Worm (Caenorhabditis elegans): ENCODE data around the gene rpl-11.1.

The rpl-11.1 gene

DNA sequence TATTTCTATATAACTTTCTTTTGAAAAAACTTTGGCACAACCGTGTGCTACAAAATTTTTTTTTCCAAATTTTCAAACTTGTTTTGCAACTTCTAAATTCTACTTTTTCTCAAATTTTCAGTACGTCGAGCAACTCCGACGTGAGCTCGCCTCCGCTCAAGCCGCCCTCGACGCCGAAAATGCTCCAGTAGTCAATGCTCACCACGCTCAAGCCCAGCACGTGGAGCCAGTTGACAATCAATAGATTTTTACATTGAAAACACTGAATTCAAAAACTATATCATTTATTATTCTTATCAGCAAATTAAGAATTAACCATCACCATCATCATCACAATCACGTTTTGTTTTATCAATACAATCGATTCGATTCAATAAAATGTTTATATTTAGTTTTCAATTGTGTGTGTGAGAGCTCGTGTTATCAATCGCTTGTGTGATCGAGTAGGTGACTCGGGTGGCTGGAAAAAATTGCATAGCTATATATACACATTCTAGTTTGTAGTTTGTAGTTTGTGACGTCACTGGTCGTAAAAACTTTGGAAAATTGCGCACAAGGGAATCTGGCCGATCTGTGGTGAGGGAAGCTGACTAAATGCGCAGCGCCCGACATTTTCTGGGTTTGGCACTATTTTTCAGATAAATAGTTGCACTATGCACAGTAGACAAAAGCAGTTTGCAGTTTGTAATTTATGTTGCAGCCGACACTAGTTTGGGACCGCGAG lies 48.6 kb upstream of the rpl-11.1 start (continued):
- TF ChIP-seq rbr-2 (tag; optimal IDR thresholded peaks at IDR 0.05) (no peak), zip-2 (tag; optimal IDR thresholded peaks at IDR 0.05) (peak; percentile 14), fkh-10 (GFP tag; optimal IDR thresholded peaks at IDR 0.05) (no peak), dmd-6 (GFP tag; IDR thresholded peaks at IDR 0.05) (peak; percentile 71), dmd-9 (GFP tag; IDR thresholded peaks at IDR 0.05) (no peak), dve-1 (tag; optimal IDR thresholded peaks at IDR 0.05; ENCODE audit: insufficient read depth) (peak; percentile 97), lin-1 (GFP tag; IDR thresholded peaks at IDR 0.05) (0 out of 2 replicates have a peak, but pooled peaks have one; percentile 12), hlh-30 (tag; optimal IDR thresholded peaks at IDR 0.05; ENCODE audit: insufficient read depth) (peak; percentile 83), mdt-29 (GFP tag; IDR thresholded peaks at IDR 0.05) (no peak), zfp-3 (GFP tag; conservative IDR thresholded peaks at IDR 0.05) (peak; percentile 77; the same call in 1 of the 2 replicates), nhr-77 (tag; optimal IDR thresholded peaks at IDR 0.05) (peak; percentile 72), tag-97 (GFP tag; IDR thresholded peaks at IDR 0.05) (no peak), Y48G9A.11 (GFP tag; IDR thresholded peaks at IDR 0.05) (no peak)

- TF ChIP-seq T20F7.1 (GFP tag; optimal IDR thresholded peaks at IDR 0.05) (peak; percentile 4), dpl-1 (GFP tag; optimal IDR thresholded peaks at IDR 0.05) (no peak), hlh-30 (tag; optimal IDR thresholded peaks at IDR 0.05; ENCODE audit: insufficient read depth) (peak; percentile 27), Y75B8A.6 (GFP tag; IDR thresholded peaks at IDR 0.05) (no peak), ces-1 (GFP tag; optimal IDR thresholded peaks at IDR 0.05) (no peak), cey-2 (tag; optimal IDR thresholded peaks at IDR 0.05; ENCODE audit: borderline replicate concordance, insufficient read depth) (no peak), F49E8.2 (tag; optimal IDR thresholded peaks at IDR 0.05; ENCODE audit: borderline replicate concordance) (no peak)
These were observed 47.2 kb upstream of the rpl-11.1 start, which contains the start of gene F59B1.2 for ce11 chrV:3633041-3633440. F59B1.2 (plus strand) TSS chrV:3633341.

- no peak for TF ChIP-seq egl-43 (GFP tag; IDR thresholded peaks at IDR 0.05)
- TF ChIP-seq nhr-102 (tag; optimal IDR thresholded peaks at IDR 0.05), result peak; percentile 74
- TF ChIP-seq mep-1 (tag; optimal IDR thresholded peaks at IDR 0.05), result peak; percentile 47
- TF ChIP-seq nhr-77 (tag; optimal IDR thresholded peaks at IDR 0.05), result peak; percentile 78
- peak; percentile 72; the same call in 1 of the 2 replicates for TF ChIP-seq php-3 (GFP tag; IDR thresholded peaks at IDR 0.05)
- TF ChIP-seq dmd-6 (GFP tag; IDR thresholded peaks at IDR 0.05), result peak; percentile 88
- peak; percentile 31 for TF ChIP-seq pqm-1 (tag; optimal IDR thresholded peaks at IDR 0.05)
- peak in 1 of 2 experiments; percentile 8 for TF ChIP-seq hif-1 (tag; optimal IDR thresholded peaks at IDR 0.05)
- TF ChIP-seq hlh-30 (tag; optimal IDR thresholded peaks at IDR 0.05; ENCODE audit: insufficient read depth), result peak; percentile 68
- TF ChIP-seq spr-3 (GFP tag; optimal IDR thresholded peaks at IDR 0.05), result no peak
- peak; percentile 76 for TF ChIP-seq hlh-11 (tag; optimal IDR thresholded peaks at IDR 0.05)
- peak; percentile 67 for TF ChIP-seq nhr-48 (tag; optimal IDR thresholded peaks at IDR 0.05)
- TF ChIP-seq daf-16 (GFP tag; optimal IDR thresholded peaks at IDR 0.05), result no peak
- TF ChIP-seq daf-16 (tag; optimal IDR thresholded peaks at IDR 0.05), result peak; percentile 96
- peak in 1 of 2 experiments; percentile 27 for TF ChIP-seq mdl-1 (tag; optimal IDR thresholded peaks at IDR 0.05)
- peak; percentile 83 for TF ChIP-seq dve-1 (tag; optimal IDR thresholded peaks at IDR 0.05; ENCODE audit: insufficient read depth)
- no peak for TF ChIP-seq madf-5 (GFP tag; IDR thresholded peaks at IDR 0.05)
- TF ChIP-seq nhr-28 (tag; optimal IDR thresholded peaks at IDR 0.05), result peak; percentile 67
- TF ChIP-seq Y75B8A.6 (GFP tag; IDR thresholded peaks at IDR 0.05), result no peak
These were observed 46.6 kb upstream of the rpl-11.1 start for ce11 chrV:3632249-3633030.
